Fruit fly (Drosophila melanogaster): Measurements from ENCODE around the gene Dad.
A peak's percentile ranks its signal among the peaks of the same experiment; 100 is the strongest.

Dad gene

dm6 chr3R:17042838-17043569, 10.8 kb upstream of the Dad start, which contains the start of the genes bdwf and Patr-1:
TSS of gene bdwf (minus strand) at chr3R:17043136.
TSS of gene Patr-1 (plus strand) at chr3R:17043564.
- no peak for TF ChIP-seq fd96Ca (GFP tag; IDR thresholded peaks at IDR 0.05)
- TF ChIP-seq Pif1B (GFP tag; optimal IDR thresholded peaks at IDR 0.05) = no peak
- TF ChIP-seq CG34367 (tag; optimal IDR thresholded peaks at IDR 0.05) = no peak
- TF ChIP-seq Ets98B (GFP tag; IDR thresholded peaks at IDR 0.05) = no peak
- no peak for TF ChIP-seq CG10348 (GFP tag; IDR thresholded peaks at IDR 0.05)
- no peak for TF ChIP-seq Snoo (tag; optimal IDR thresholded peaks at IDR 0.05)
- no peak for TF ChIP-seq CG17806 (tag; optimal IDR thresholded peaks at IDR 0.05)
- TF ChIP-seq CG4496 (GFP tag; IDR thresholded peaks at IDR 0.05) = no peak
- TF ChIP-seq D1 (tag; optimal IDR thresholded peaks at IDR 0.05) = no peak
- no peak for TF ChIP-seq CG15710 (tag; optimal IDR thresholded peaks at IDR 0.05)
- TF ChIP-seq Pif1A (GFP tag; optimal IDR thresholded peaks at IDR 0.05) = no peak
- TF ChIP-seq gl (tag; optimal IDR thresholded peaks at IDR 0.05) = no peak
- TF ChIP-seq CG13204 (GFP tag; optimal IDR thresholded peaks at IDR 0.05) = no peak
- no peak for TF ChIP-seq EcR (GFP tag; optimal IDR thresholded peaks at IDR 0.05)

dm6 chr3R:17043570-17043923, 10.3 kb upstream of the Dad start:
- no peak for TF ChIP-seq CG14655 (GFP tag; optimal IDR thresholded peaks at IDR 0.05)
- no peak for TF ChIP-seq Snoo (tag; optimal IDR thresholded peaks at IDR 0.05)
- TF ChIP-seq CG32121 (GFP tag; IDR thresholded peaks at IDR 0.05) = no peak
- no peak for TF ChIP-seq CG12605 (GFP tag; IDR thresholded peaks at IDR 0.05)
- TF ChIP-seq Pif1B (GFP tag; optimal IDR thresholded peaks at IDR 0.05) = no peak
- no peak for TF ChIP-seq fd96Ca (GFP tag; IDR thresholded peaks at IDR 0.05)
- no peak for TF ChIP-seq CG34367 (tag; optimal IDR thresholded peaks at IDR 0.05)
- TF ChIP-seq CG13204 (GFP tag; optimal IDR thresholded peaks at IDR 0.05) = no peak
- no peak for TF ChIP-seq CG17806 (tag; optimal IDR thresholded peaks at IDR 0.05)
- no peak for TF ChIP-seq gl (tag; optimal IDR thresholded peaks at IDR 0.05)
- TF ChIP-seq CG9948 (tag; optimal IDR thresholded peaks at IDR 0.05) = no peak
- TF ChIP-seq rn (GFP tag; IDR thresholded peaks at IDR 0.05) = no peak
- TF ChIP-seq Pif1A (GFP tag; optimal IDR thresholded peaks at IDR 0.05) = no peak
- no peak for TF ChIP-seq D1 (tag; optimal IDR thresholded peaks at IDR 0.05)

dm6 chr3R:17048867-17049266, 4.9 kb upstream of the Dad start:
- no peak for TF ChIP-seq CG14655 (GFP tag; optimal IDR thresholded peaks at IDR 0.05)
- TF ChIP-seq Pif1B (GFP tag; optimal IDR thresholded peaks at IDR 0.05) = no peak
- peak; percentile 46 for TF ChIP-seq CG9948 (tag; optimal IDR thresholded peaks at IDR 0.05)
- no peak for TF ChIP-seq CG13204 (GFP tag; optimal IDR thresholded peaks at IDR 0.05)
- peak; percentile 9 for TF ChIP-seq CG8159 (tag; optimal IDR thresholded peaks at IDR 0.05)
- no peak for TF ChIP-seq EcR (GFP tag; optimal IDR thresholded peaks at IDR 0.05)
- TF ChIP-seq CG12605 (GFP tag; IDR thresholded peaks at IDR 0.05) = no peak
- TF ChIP-seq fd96Ca (GFP tag; IDR thresholded peaks at IDR 0.05) = no peak
- TF ChIP-seq CG10348 (GFP tag; IDR thresholded peaks at IDR 0.05) = no peak
- no peak for TF ChIP-seq Snoo (tag; optimal IDR thresholded peaks at IDR 0.05)
- peak; percentile 48 for TF ChIP-seq CG15710 (tag; optimal IDR thresholded peaks at IDR 0.05)
- no peak for TF ChIP-seq Pif1A (GFP tag; optimal IDR thresholded peaks at IDR 0.05)
- TF ChIP-seq CG34367 (tag; optimal IDR thresholded peaks at IDR 0.05) = peak; percentile 23
- no peak for TF ChIP-seq CG4496 (GFP tag; IDR thresholded peaks at IDR 0.05)
- peak; percentile 33 for TF ChIP-seq CG17806 (tag; optimal IDR thresholded peaks at IDR 0.05)
- TF ChIP-seq D1 (tag; optimal IDR thresholded peaks at IDR 0.05) = no peak
- TF ChIP-seq gl (tag; optimal IDR thresholded peaks at IDR 0.05) = no peak
- no peak for TF ChIP-seq Ets98B (GFP tag; IDR thresholded peaks at IDR 0.05)
- TF ChIP-seq rn (GFP tag; IDR thresholded peaks at IDR 0.05) = no peak
- TF ChIP-seq CG32121 (GFP tag; IDR thresholded peaks at IDR 0.05) = no peak
- TF ChIP-seq CG8301 (tag; optimal IDR thresholded peaks at IDR 0.05) = no peak

- peak; percentile 69 for TF ChIP-seq CG4496 (GFP tag; IDR thresholded peaks at IDR 0.05)
- peak; percentile 88 for TF ChIP-seq CG15710 (tag; optimal IDR thresholded peaks at IDR 0.05)
- TF ChIP-seq EcR (GFP tag; optimal IDR thresholded peaks at IDR 0.05) = peak; percentile 23
- no peak for TF ChIP-seq CG32121 (GFP tag; IDR thresholded peaks at IDR 0.05)
- no peak for TF ChIP-seq fd96Ca (GFP tag; IDR thresholded peaks at IDR 0.05)
- peak; percentile 58 for TF ChIP-seq gl (tag; optimal IDR thresholded peaks at IDR 0.05)
- TF ChIP-seq D1 (tag; optimal IDR thresholded peaks at IDR 0.05) = peak; percentile 17
- peak; percentile 69 for TF ChIP-seq CG8301 (tag; optimal IDR thresholded peaks at IDR 0.05)
- TF ChIP-seq Pif1B (GFP tag; optimal IDR thresholded peaks at IDR 0.05) = peak; percentile 80
- peak; percentile 91 for TF ChIP-seq CG8159 (tag; optimal IDR thresholded peaks at IDR 0.05)
- TF ChIP-seq rn (GFP tag; IDR thresholded peaks at IDR 0.05) = no peak
- peak; percentile 86 for TF ChIP-seq CG17806 (tag; optimal IDR thresholded peaks at IDR 0.05)
- TF ChIP-seq CG9948 (tag; optimal IDR thresholded peaks at IDR 0.05) = peak; percentile 86
- peak; percentile 85 for TF ChIP-seq CG14655 (GFP tag; optimal IDR thresholded peaks at IDR 0.05)
- peak; percentile 71 for TF ChIP-seq Snoo (tag; optimal IDR thresholded peaks at IDR 0.05)
- no peak for TF ChIP-seq CG10348 (GFP tag; IDR thresholded peaks at IDR 0.05)
- TF ChIP-seq Ets98B (GFP tag; IDR thresholded peaks at IDR 0.05) = no peak
- TF ChIP-seq CG13204 (GFP tag; optimal IDR thresholded peaks at IDR 0.05) = peak; percentile 90
- peak; percentile 39; the same call in 1 of the 2 replicates for TF ChIP-seq CG12605 (GFP tag; IDR thresholded peaks at IDR 0.05)
- peak; percentile 75 for TF ChIP-seq CG34367 (tag; optimal IDR thresholded peaks at IDR 0.05)
- TF ChIP-seq Pif1A (GFP tag; optimal IDR thresholded peaks at IDR 0.05) = peak; percentile 81
These were observed 1.2 kb upstream of the Dad start for dm6 chr3R:17052465-17053149.

dm6 chr3R:17054528-17054927, 721 bp downstream of the Dad start:
- TF ChIP-seq CG10348 (GFP tag; IDR thresholded peaks at IDR 0.05) = no peak
- no peak for TF ChIP-seq gl (tag; optimal IDR thresholded peaks at IDR 0.05)
- TF ChIP-seq D1 (tag; optimal IDR thresholded peaks at IDR 0.05) = no peak
- no peak for TF ChIP-seq Pif1A (GFP tag; optimal IDR thresholded peaks at IDR 0.05)
- no peak for TF ChIP-seq EcR (GFP tag; optimal IDR thresholded peaks at IDR 0.05)
- TF ChIP-seq Ets98B (GFP tag; IDR thresholded peaks at IDR 0.05) = no peak
- TF ChIP-seq CG15710 (tag; optimal IDR thresholded peaks at IDR 0.05) = no peak
- TF ChIP-seq CG8159 (tag; optimal IDR thresholded peaks at IDR 0.05) = no peak
- TF ChIP-seq CG4496 (GFP tag; IDR thresholded peaks at IDR 0.05) = no peak
- TF ChIP-seq CG17806 (tag; optimal IDR thresholded peaks at IDR 0.05) = no peak
- no peak for TF ChIP-seq CG9948 (tag; optimal IDR thresholded peaks at IDR 0.05)
- TF ChIP-seq CG13204 (GFP tag; optimal IDR thresholded peaks at IDR 0.05) = no peak
- TF ChIP-seq CG8301 (tag; optimal IDR thresholded peaks at IDR 0.05) = no peak
- no peak for TF ChIP-seq CG34367 (tag; optimal IDR thresholded peaks at IDR 0.05)
- no peak for TF ChIP-seq fd96Ca (GFP tag; IDR thresholded peaks at IDR 0.05)
- no peak for TF ChIP-seq CG32121 (GFP tag; IDR thresholded peaks at IDR 0.05)
- TF ChIP-seq CG12605 (GFP tag; IDR thresholded peaks at IDR 0.05) = no peak
- no peak for TF ChIP-seq CG14655 (GFP tag; optimal IDR thresholded peaks at IDR 0.05)
- no peak for TF ChIP-seq Snoo (tag; optimal IDR thresholded peaks at IDR 0.05)
- TF ChIP-seq rn (GFP tag; IDR thresholded peaks at IDR 0.05) = no peak

All from whole organism, pupa.